Worm (Caenorhabditis elegans) whole organism, L3 larva: ENCODE results near the gene btb-4.

Source experiments
- aly-2 ChIP-seq: fragments of 150-350 bp; optimal IDR thresholded peaks from 2 replicates; lab custom pipeline; 2014; ENCODE audit warnings: missing biosample characterization, missing genetic modification characterization
- daf-12 ChIP-seq: fragments of 150-350 bp; optimal IDR thresholded peaks from 2 replicates; lab custom pipeline; 2014; ENCODE audit warnings: missing biosample characterization, missing genetic modification reagents, missing genetic modification characterization
- nhr-11 ChIP-seq: fragments of 150-350 bp; optimal IDR thresholded peaks from 2 replicates; lab custom pipeline; 2014; ENCODE audit warnings: missing biosample characterization, missing genetic modification characterization
- pha-4 ChIP-seq: fragments of 150-350 bp; optimal IDR thresholded peaks from 2 replicates; lab custom pipeline; 2014; ENCODE audit warnings: missing biosample characterization, missing genetic modification reagents, missing genetic modification characterization
- pqm-1 ChIP-seq: fragments of 150-350 bp; optimal IDR thresholded peaks from 2 replicates; lab custom pipeline; 2017; ENCODE audit warnings: missing biosample characterization, missing genetic modification characterization, inconsistent platforms
- snpc-4 ChIP-seq: fragments of 150-350 bp; optimal IDR thresholded peaks from 2 replicates; lab custom pipeline; 2014; ENCODE audit warnings: missing biosample characterization, missing genetic modification characterization
- unc-39 ChIP-seq: sonication (generic microtip); optimal IDR thresholded peaks from 4 replicates; lab custom pipeline; 2017; ENCODE audit warnings: missing biosample characterization, missing genetic modification characterization
- zag-1 ChIP-seq: fragments of 150-350 bp; optimal IDR thresholded peaks from 2 replicates; lab custom pipeline; 2014; ENCODE audit warnings: missing biosample characterization, missing genetic modification characterization

DNA sequence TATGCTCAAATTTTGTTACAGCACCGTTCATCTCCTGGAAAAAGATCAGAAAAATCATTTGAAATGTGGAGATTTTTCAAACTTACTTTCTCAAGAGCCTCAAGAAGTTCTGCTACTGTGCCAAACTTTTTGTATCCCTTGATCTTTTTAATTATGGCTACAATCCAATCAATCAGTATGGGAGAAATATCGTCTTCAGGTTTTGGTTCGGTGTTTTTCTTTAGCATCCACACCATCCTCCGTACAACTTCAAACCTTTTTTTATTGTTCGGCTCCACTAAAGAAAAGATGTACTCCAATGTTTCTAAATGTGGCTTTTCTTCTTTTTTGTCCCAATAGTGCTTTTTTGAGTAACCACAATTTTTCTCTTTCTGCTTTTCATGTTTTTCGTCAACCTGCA lies 44.4 kb downstream of the btb-4 start:
- TF ChIP-seq unc-39 (tag; lab: Kevin White, UChicago) (no peak), pqm-1 (tag; lab: Kevin White, UChicago) (no peak), daf-12 (no peak), snpc-4 (no peak), zag-1 (tag; lab: Kevin White, UChicago) (no peak), aly-2 (tag; lab: Kevin White, UChicago) (no peak), nhr-11 (tag; lab: Kevin White, UChicago) (no peak), pha-4 (tag; lab: Kevin White, UChicago) (no peak)
